Fruit fly (Drosophila melanogaster): ENCODE measurements around the gene Ssu72.

dm6 chrX:19651757-19652419 is 12.5 kb upstream of the Ssu72 start, which contains the start of the genes Ranbp21 and Elys:
- TF ChIP-seq psq (optimal IDR thresholded peaks at IDR 0.05) (no peak), usp (GFP tag; optimal IDR thresholded peaks at IDR 0.05) (no peak), CG8478 (optimal IDR thresholded peaks at IDR 0.05) (no peak)
